Worm (Caenorhabditis elegans) whole organism, L4 larva: ENCODE measurements around the gene F53F4.11.
A peak's percentile ranks its signal among the peaks of the same experiment; 100 is the strongest.

Experiments
- T20F7.1 ChIP-seq: fragments of 200-800 bp; sonication (Bioruptor generic); optimal IDR thresholded peaks from 2 replicates; lab custom pipeline; 2018; ENCODE audit warnings: mild to moderate bottlenecking, missing genetic modification characterization, missing compliant biosample characterization
- Y105C5A.15 ChIP-seq: fragments of 200-800 bp; sonication (Bioruptor generic); IDR thresholded peaks from 2 replicates; pipeline ENCODE4 v1.3.6; 2022; ENCODE audit warnings: missing genetic modification characterization, missing compliant biosample characterization
- ZK337.2 ChIP-seq: fragments of 200-800 bp; sonication (Bioruptor generic); IDR thresholded peaks from 2 replicates; pipeline ENCODE4 v1.3.6; 2022; ENCODE audit warnings: missing genetic modification reagents, missing genetic modification characterization, missing compliant biosample characterization
- attf-4 ChIP-seq: sonication (generic microtip); optimal IDR thresholded peaks from 3 replicates; lab custom pipeline; 2017; ENCODE audit warnings: missing biosample characterization, missing genetic modification characterization
- ceh-20 ChIP-seq: fragments of 200-800 bp; sonication (Bioruptor generic); IDR thresholded peaks from 2 replicates; pipeline ENCODE4 v1.3.6; 2022; ENCODE audit warnings: missing genetic modification reagents, missing genetic modification characterization, missing compliant biosample characterization
- ceh-32 ChIP-seq: sonication (generic microtip); optimal IDR thresholded peaks from 2 replicates; lab custom pipeline; 2016; ENCODE audit warnings: mild to moderate bottlenecking, missing genetic modification characterization, missing compliant biosample characterization; ENCODE audit not compliant: poor library complexity
- ceh-44 ChIP-seq: fragments of 200-800 bp; sonication (Bioruptor generic); IDR thresholded peaks from 2 replicates; pipeline ENCODE4 v1.3.6; 2022; ENCODE audit warnings: missing genetic modification reagents, missing genetic modification characterization, missing compliant biosample characterization
- ceh-62 ChIP-seq: sonication (generic microtip); optimal IDR thresholded peaks from 2 replicates; lab custom pipeline; 2017; ENCODE audit warnings: missing biosample characterization, missing genetic modification characterization
- ceh-82 ChIP-seq: sonication (generic microtip); optimal IDR thresholded peaks from 2 replicates; lab custom pipeline; 2017; ENCODE audit warnings: missing biosample characterization, missing genetic modification characterization
- cey-2 ChIP-seq: sonication (generic microtip); optimal IDR thresholded peaks from 3 replicates; lab custom pipeline; 2017; ENCODE audit warnings: missing genetic modification characterization, mild to moderate bottlenecking, missing compliant biosample characterization, antibody characterized with exemption, borderline replicate concordance; ENCODE audit not compliant: insufficient read depth
- daf-12 ChIP-seq: fragments of 150-350 bp; optimal IDR thresholded peaks from 2 replicates; lab custom pipeline; 2014; ENCODE audit warnings: missing biosample characterization, missing genetic modification reagents, missing genetic modification characterization
- daf-16 ChIP-seq, 3 experiments: sonication (generic microtip); optimal IDR thresholded peaks; 2 replicates each; lab custom pipeline; 2016 to 2017; ENCODE audit warnings: missing genetic modification characterization in 3 of 3, missing genetic modification reagents in 3 of 3, mild to moderate bottlenecking in 2 of 3, missing compliant biosample characterization in 2 of 3, missing biosample characterization in 1 of 3, moderate library complexity in 1 of 3
- daf-8 ChIP-seq: fragments of 200-800 bp; sonication (Bioruptor generic); IDR thresholded peaks from 2 replicates; pipeline ENCODE4 v1.3.6; 2022; ENCODE audit warnings: missing genetic modification characterization, missing compliant biosample characterization
- dmd-6 ChIP-seq: fragments of 200-800 bp; sonication (Bioruptor generic); IDR thresholded peaks from 2 replicates; pipeline ENCODE4 v1.3.6; 2022; ENCODE audit warnings: missing genetic modification reagents, missing genetic modification characterization, missing compliant biosample characterization
- dve-1 ChIP-seq: sonication (generic microtip); optimal IDR thresholded peaks from 2 replicates; lab custom pipeline; 2017; ENCODE audit warnings: antibody characterized with exemption, mild to moderate bottlenecking, missing genetic modification characterization, missing compliant biosample characterization; ENCODE audit not compliant: insufficient read depth
- egl-27 ChIP-seq: sonication (generic microtip); optimal IDR thresholded peaks from 3 replicates; lab custom pipeline; 2017; ENCODE audit warnings: missing biosample characterization, missing genetic modification reagents, missing genetic modification characterization
- egl-43 ChIP-seq: fragments of 200-800 bp; sonication (Bioruptor generic); IDR thresholded peaks from 2 replicates; pipeline ENCODE4 v1.3.6; 2022; ENCODE audit warnings: missing genetic modification reagents, missing genetic modification characterization, missing compliant biosample characterization
- fkh-10 ChIP-seq: fragments of 150-350 bp; optimal IDR thresholded peaks from 2 replicates; lab custom pipeline; 2014; ENCODE audit warnings: missing biosample characterization, missing genetic modification reagents, missing genetic modification characterization
- hif-1 ChIP-seq, 2 experiments: sonication (generic microtip); optimal IDR thresholded peaks; 2 replicates each; lab custom pipeline; 2016 to 2017; ENCODE audit warnings: missing compliant biosample characterization in 2 of 2, missing genetic modification characterization in 2 of 2, missing genetic modification reagents in 2 of 2, missing genotype in 2 of 2, mild to moderate bottlenecking in 1 of 2
- hlh-11 ChIP-seq: fragments of 200-800 bp; sonication (Bioruptor generic); optimal IDR thresholded peaks from 2 replicates; lab custom pipeline; 2018; ENCODE audit warnings: mild to moderate bottlenecking, missing genetic modification characterization, missing compliant biosample characterization
- hmg-1.1 ChIP-seq: fragments of 200-800 bp; sonication (Bioruptor generic); IDR thresholded peaks from 2 replicates; pipeline ENCODE4 v1.3.6; 2022; ENCODE audit warnings: missing genetic modification reagents, missing genetic modification characterization, missing compliant biosample characterization
- jun-1 ChIP-seq: fragments of 150-350 bp; optimal IDR thresholded peaks from 2 replicates; lab custom pipeline; 2014; ENCODE audit warnings: missing biosample characterization, missing genetic modification reagents, missing genetic modification characterization
- lim-7 ChIP-seq: fragments of 200-800 bp; sonication (Bioruptor generic); IDR thresholded peaks from 2 replicates; pipeline ENCODE4 v1.3.6; 2022; ENCODE audit warnings: missing genetic modification characterization, missing compliant biosample characterization
- lin-13 ChIP-seq: fragments of 150-350 bp; optimal IDR thresholded peaks from 2 replicates; lab custom pipeline; 2014; ENCODE audit warnings: missing biosample characterization, missing genetic modification reagents, missing genetic modification characterization
- lin-29 ChIP-seq: fragments of 200-800 bp; sonication (Bioruptor generic); IDR thresholded peaks from 2 replicates; pipeline ENCODE4 v1.3.6; 2022; ENCODE audit warnings: missing genetic modification reagents, missing genetic modification characterization, missing compliant biosample characterization
- lin-38 ChIP-seq: fragments of 200-800 bp; sonication (Bioruptor generic); IDR thresholded peaks from 2 replicates; pipeline ENCODE4 v1.3.6; 2022; ENCODE audit warnings: missing genetic modification reagents, missing genetic modification characterization, missing compliant biosample characterization
- lin-39 ChIP-seq: fragments of 150-350 bp; optimal IDR thresholded peaks from 2 replicates; lab custom pipeline; 2014; ENCODE audit warnings: missing biosample characterization, missing genetic modification reagents, missing genetic modification characterization
- madf-5 ChIP-seq, 2 experiments: fragments of 200-800 bp; sonication (Bioruptor generic); IDR thresholded peaks; 2 replicates each; pipeline ENCODE4 v1.3.6; 2022; ENCODE audit warnings: missing compliant biosample characterization in 2 of 2, missing genetic modification characterization in 2 of 2
- mdt-29 ChIP-seq: fragments of 200-800 bp; sonication (Bioruptor generic); IDR thresholded peaks from 2 replicates; pipeline ENCODE4 v1.3.6; 2022; ENCODE audit warnings: missing genetic modification reagents, missing genetic modification characterization, missing compliant biosample characterization
- mep-1 ChIP-seq: fragments of 150-350 bp; sonication (generic microtip); optimal IDR thresholded peaks from 3 replicates; lab custom pipeline; 2014; ENCODE audit warnings: missing biosample characterization, missing genetic modification characterization
- mxl-2 ChIP-seq: fragments of 200-800 bp; sonication (Bioruptor generic); conservative IDR thresholded peaks from 2 replicates; pipeline ENCODE4 v1.3.6; 2022; ENCODE audit warnings: missing genetic modification reagents, missing genetic modification characterization, missing compliant biosample characterization
- mxl-3 ChIP-seq: fragments of 200-800 bp; sonication (Bioruptor generic); optimal IDR thresholded peaks from 2 replicates; lab custom pipeline; 2018; ENCODE audit warnings: mild to moderate bottlenecking, missing genetic modification characterization, missing compliant biosample characterization
- nhr-10 ChIP-seq: fragments of 150-350 bp; optimal IDR thresholded peaks from 2 replicates; lab custom pipeline; 2014; ENCODE audit warnings: missing biosample characterization, missing genetic modification characterization
- nhr-102 ChIP-seq: sonication (generic microtip); optimal IDR thresholded peaks from 2 replicates; lab custom pipeline; 2016; ENCODE audit warnings: mild to moderate bottlenecking, missing genetic modification characterization, moderate library complexity, missing compliant biosample characterization
- nhr-11 ChIP-seq: fragments of 150-350 bp; optimal IDR thresholded peaks from 2 replicates; lab custom pipeline; 2014; ENCODE audit warnings: missing biosample characterization, missing genetic modification characterization
- nhr-28 ChIP-seq: fragments of 150-350 bp; optimal IDR thresholded peaks from 2 replicates; lab custom pipeline; 2014; ENCODE audit warnings: missing biosample characterization, missing genetic modification characterization
- nhr-41 ChIP-seq: fragments of 200-800 bp; sonication (Bioruptor generic); IDR thresholded peaks from 2 replicates; pipeline ENCODE4 v1.3.6; 2022; ENCODE audit warnings: missing genetic modification reagents, missing genetic modification characterization, missing compliant biosample characterization
- nhr-42 ChIP-seq: fragments of 200-800 bp; sonication (Bioruptor generic); IDR thresholded peaks from 2 replicates; pipeline ENCODE4 v1.3.6; 2022; ENCODE audit warnings: missing genetic modification characterization, missing compliant biosample characterization
- nhr-6 ChIP-seq: fragments of 150-350 bp; optimal IDR thresholded peaks from 2 replicates; lab custom pipeline; 2014; ENCODE audit warnings: missing biosample characterization, missing genetic modification characterization
- nhr-76 ChIP-seq: fragments of 150-350 bp; optimal IDR thresholded peaks from 2 replicates; lab custom pipeline; 2014; ENCODE audit warnings: missing biosample characterization, missing genetic modification characterization
- nhr-77 ChIP-seq: fragments of 150-350 bp; optimal IDR thresholded peaks from 2 replicates; lab custom pipeline; 2014; ENCODE audit warnings: missing biosample characterization, missing genetic modification characterization
- pqm-1 ChIP-seq: sonication (generic microtip); optimal IDR thresholded peaks from 2 replicates; lab custom pipeline; 2017; ENCODE audit warnings: missing biosample characterization, missing genetic modification characterization
- rbr-2 ChIP-seq: sonication (generic microtip); optimal IDR thresholded peaks from 2 replicates; lab custom pipeline; 2016; ENCODE audit warnings: missing genotype, missing genetic modification characterization, missing compliant biosample characterization
- saeg-2 ChIP-seq: fragments of 200-800 bp; sonication (Bioruptor generic); IDR thresholded peaks from 2 replicates; pipeline ENCODE4 v1.3.6; 2022; ENCODE audit warnings: missing genetic modification reagents, missing genetic modification characterization, missing compliant biosample characterization
- set-16 ChIP-seq: fragments of 200-800 bp; sonication (Bioruptor generic); IDR thresholded peaks from 2 replicates; pipeline ENCODE4 v1.3.6; 2022; ENCODE audit warnings: missing genetic modification reagents, missing genetic modification characterization, missing compliant biosample characterization
- snpc-4 ChIP-seq: fragments of 150-350 bp; optimal IDR thresholded peaks from 2 replicates; lab custom pipeline; 2014; ENCODE audit warnings: missing biosample characterization, missing genetic modification characterization
- spr-3 ChIP-seq: fragments of 200-800 bp; sonication (Bioruptor generic); optimal IDR thresholded peaks from 2 replicates; lab custom pipeline; 2018; ENCODE audit warnings: mild to moderate bottlenecking, missing genetic modification characterization, missing compliant biosample characterization
- tra-1 ChIP-seq: fragments of 200-800 bp; sonication (Bioruptor generic); IDR thresholded peaks from 2 replicates; pipeline ENCODE4 v1.3.6; 2022; ENCODE audit warnings: missing genetic modification reagents, missing genetic modification characterization, missing compliant biosample characterization
- unc-39 ChIP-seq: sonication (generic microtip); optimal IDR thresholded peaks from 2 replicates; lab custom pipeline; 2017; ENCODE audit warnings: missing biosample characterization, missing genetic modification characterization
- zag-1 ChIP-seq: fragments of 150-350 bp; optimal IDR thresholded peaks from 2 replicates; lab custom pipeline; 2014; ENCODE audit warnings: missing biosample characterization, missing genetic modification characterization
- zfp-3 ChIP-seq: fragments of 200-800 bp; sonication (Bioruptor generic); conservative IDR thresholded peaks from 2 replicates; pipeline ENCODE4 v1.3.6; 2022; ENCODE audit warnings: missing genetic modification reagents, missing genetic modification characterization, missing compliant biosample characterization
- zip-2 ChIP-seq: fragments of 150-350 bp; optimal IDR thresholded peaks from 2 replicates; lab custom pipeline; 2014; ENCODE audit warnings: missing biosample characterization, missing genetic modification characterization
- ztf-11 ChIP-seq: fragments of 150-350 bp; optimal IDR thresholded peaks from 2 replicates; lab custom pipeline; 2014; ENCODE audit warnings: missing biosample characterization, missing genetic modification characterization

The F53F4.11 gene

DNA sequence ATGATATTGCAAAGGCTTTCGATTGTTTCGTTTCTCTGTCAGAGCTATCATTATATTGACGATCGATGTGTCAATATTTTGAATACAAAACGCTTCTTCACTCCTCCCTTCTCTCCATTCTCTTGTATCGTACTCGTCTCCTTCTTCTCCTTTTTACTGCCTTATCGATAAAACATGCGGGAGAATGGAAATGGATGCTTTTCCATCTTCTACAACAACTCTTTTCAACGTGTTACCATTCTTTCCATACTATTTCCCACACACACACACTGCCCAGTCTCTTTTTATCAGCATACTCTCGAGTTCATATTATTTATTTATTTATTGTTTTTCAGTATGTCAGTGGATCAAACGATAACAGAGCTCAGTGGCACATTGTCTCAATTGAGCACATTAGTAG is 45.7 kb downstream of the F53F4.11 start, which contains the start of gene C50B8.6:
Gene C50B8.6 (plus strand): TSS at position 336 of the 400 bp plus-strand sequence.
- TF ChIP-seq set-16 (GFP tag; lab: Robert Waterston, UW) = no peak
- TF ChIP-seq nhr-77 (tag; lab: Kevin White, UChicago) = no peak
- no peak for TF ChIP-seq lin-39 (tag; lab: Kevin White, UChicago)
- TF ChIP-seq cey-2 = no peak
- no peak for TF ChIP-seq zip-2 (tag; lab: Kevin White, UChicago)
- TF ChIP-seq lin-13 (GFP tag; lab: Kevin White, UChicago) = no peak
- TF ChIP-seq zag-1 (tag; lab: Kevin White, UChicago) = no peak
- TF ChIP-seq mxl-3 = peak; percentile 26
- no peak for TF ChIP-seq ceh-32 (tag; lab: Kevin White, UChicago)
- no peak for TF ChIP-seq madf-5 (GFP tag; IDR thresholded peaks at IDR 0.05; lab: Robert Waterston, UW)
- no peak for TF ChIP-seq attf-4 (tag; lab: Kevin White, UChicago)
- TF ChIP-seq daf-8 = no peak
- no peak for TF ChIP-seq nhr-10 (tag; lab: Kevin White, UChicago)
- TF ChIP-seq ceh-44 (GFP tag; lab: Robert Waterston, UW) = no peak
- no peak for TF ChIP-seq ZK337.2 (GFP tag; lab: Robert Waterston, UW)
- no peak for TF ChIP-seq jun-1 (tag; lab: Kevin White, UChicago)
- no peak for TF ChIP-seq ceh-62 (tag; lab: Kevin White, UChicago)
- no peak for TF ChIP-seq snpc-4 (tag; lab: Kevin White, UChicago)
- TF ChIP-seq mxl-2 = no peak
- no peak for TF ChIP-seq ceh-20 (GFP tag; lab: Robert Waterston, UW)
- no peak for TF ChIP-seq unc-39 (tag; lab: Kevin White, UChicago)
- TF ChIP-seq nhr-11 = no peak
- TF ChIP-seq hif-1 (tag; optimal IDR thresholded peaks at IDR 0.05; lab: Kevin White, UChicago) = no peak
- no peak for TF ChIP-seq saeg-2 (GFP tag; lab: Robert Waterston, UW)
- no peak for TF ChIP-seq ztf-11 (tag; lab: Kevin White, UChicago)
- peak; percentile 36 for TF ChIP-seq hlh-11
- TF ChIP-seq tra-1 (GFP tag; lab: Robert Waterston, UW) = no peak
- peak; percentile 50 for TF ChIP-seq nhr-28 (tag; lab: Kevin White, UChicago)
- no peak for TF ChIP-seq nhr-76 (tag; lab: Kevin White, UChicago)
- no peak for TF ChIP-seq Y105C5A.15 (GFP tag; lab: Robert Waterston, UW)
- no peak for TF ChIP-seq lin-29 (GFP tag; lab: Robert Waterston, UW)
- no peak for TF ChIP-seq daf-16 (GFP tag; optimal IDR thresholded peaks at IDR 0.05; lab: Kevin White, UChicago)
- TF ChIP-seq daf-16 (tag; optimal IDR thresholded peaks at IDR 0.05; lab: Kevin White, UChicago) = peak; percentile 77
- peak; percentile 34 for TF ChIP-seq dve-1 (tag; lab: Kevin White, UChicago)
- TF ChIP-seq dmd-6 (GFP tag; lab: Robert Waterston, UW) = peak; percentile 41; the same call in 1 of the 2 replicates
- no peak for TF ChIP-seq nhr-42 (GFP tag; lab: Robert Waterston, UW)
- no peak for TF ChIP-seq daf-12
- TF ChIP-seq egl-27 = no peak
- TF ChIP-seq nhr-102 (tag; lab: Kevin White, UChicago) = no peak
- TF ChIP-seq lin-38 (GFP tag; lab: Robert Waterston, UW) = no peak
- no peak for TF ChIP-seq fkh-10 (GFP tag; lab: Kevin White, UChicago)
- TF ChIP-seq mdt-29 = no peak
- peak; percentile 91 for TF ChIP-seq pqm-1 (tag; lab: Kevin White, UChicago)
- TF ChIP-seq spr-3 (GFP tag; lab: Kevin White, UChicago) = no peak
- TF ChIP-seq egl-43 (GFP tag; lab: Robert Waterston, UW) = no peak
- TF ChIP-seq hmg-1.1 (GFP tag; lab: Robert Waterston, UW) = no peak
- no peak for TF ChIP-seq T20F7.1 (GFP tag; lab: Kevin White, UChicago)
- TF ChIP-seq mep-1 (tag; lab: Kevin White, UChicago) = no peak
- no peak for TF ChIP-seq nhr-6
- no peak for TF ChIP-seq zfp-3 (GFP tag; lab: Robert Waterston, UW)
- no peak for TF ChIP-seq lim-7 (GFP tag; lab: Robert Waterston, UW)
- no peak for TF ChIP-seq ceh-82 (tag; lab: Kevin White, UChicago)
- no peak for TF ChIP-seq nhr-41 (GFP tag; lab: Robert Waterston, UW)
- TF ChIP-seq rbr-2 (tag; lab: Kevin White, UChicago) = no peak
